Fruit fly (Drosophila melanogaster): ENCODE data around the gene Wdr92.

DNA sequence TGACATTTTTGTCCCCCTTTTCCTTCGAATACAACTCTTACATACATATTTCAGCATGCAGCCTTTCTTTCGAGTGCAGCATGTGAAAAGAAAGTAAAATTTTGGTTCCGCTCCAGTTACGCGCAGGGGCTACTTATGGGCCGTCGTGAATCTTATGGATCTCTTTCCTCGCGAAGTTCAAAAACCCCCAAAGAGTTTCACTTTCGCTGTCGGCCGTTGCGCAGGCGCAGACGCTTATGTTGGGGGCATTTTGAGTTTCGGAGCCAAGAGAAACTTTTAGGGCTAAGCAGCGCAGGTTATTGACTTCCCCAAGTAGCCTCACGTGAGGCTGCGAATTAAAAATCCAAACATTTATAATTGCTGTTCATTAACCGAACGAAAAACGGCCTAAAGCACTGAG, 30.7 kb downstream of the Wdr92 start:
- TF ChIP-seq rn (GFP tag; IDR thresholded peaks at IDR 0.05): no peak
- TF ChIP-seq CG10348 (GFP tag; IDR thresholded peaks at IDR 0.05): no peak
- TF ChIP-seq CG8301 (tag; optimal IDR thresholded peaks at IDR 0.05): no peak
- TF ChIP-seq CG12605 (GFP tag; IDR thresholded peaks at IDR 0.05): no peak
- TF ChIP-seq CG32121 (GFP tag; IDR thresholded peaks at IDR 0.05): no peak
